Fruit fly (Drosophila melanogaster) whole organism: Measurements from ENCODE around the gene Blos3.

Experiments
- CG8478 ChIP-seq: fragments of >200 bp; optimal IDR thresholded peaks from 2 replicates; lab custom pipeline; 2018; ENCODE audit warnings: inconsistent platforms
- Dll ChIP-seq: fragments of >200 bp; optimal IDR thresholded peaks from 2 replicates; lab custom pipeline; 2017
- EcR ChIP-seq, 2 experiments: fragments of >200 bp; optimal IDR thresholded peaks; 2 replicates each; lab custom pipeline; 2017; ENCODE audit warnings: missing biosample characterization in 2 of 2, missing genetic modification characterization in 2 of 2, missing genetic modification reagents in 2 of 2
- pan ChIP-seq: fragments of >200 bp; optimal IDR thresholded peaks from 2 replicates; lab custom pipeline; 2017
- psq ChIP-seq: fragments of >200 bp; optimal IDR thresholded peaks from 2 replicates; lab custom pipeline; 2017
- usp ChIP-seq: fragments of >200 bp; optimal IDR thresholded peaks from 2 replicates; lab custom pipeline; 2017; ENCODE audit warnings: missing biosample characterization, missing genetic modification characterization, mixed read lengths

Blos3 gene

dm6 chr3L:18911082-18911481, 41.1 kb downstream of the Blos3 start, which contains the start of gene Ir75d:
Ir75d (minus strand) TSS chr3L:18911182.
- TF ChIP-seq EcR (GFP tag; optimal IDR thresholded peaks at IDR 0.05; lab: Kevin White, UChicago) (no peak), usp (GFP tag; lab: Kevin White, UChicago) (no peak), Dll (lab: Kevin White, UChicago) (no peak)

- TF ChIP-seq psq (no peak), Dll (lab: Kevin White, UChicago) (no peak), EcR (GFP tag; optimal IDR thresholded peaks at IDR 0.05; lab: Kevin White, UChicago) (no peak), CG8478 (lab: Kevin White, UChicago) (no peak), usp (GFP tag; lab: Kevin White, UChicago) (no peak), pan (lab: Kevin White, UChicago) (no peak)
Observed at dm6 chr3L:18914100-18914683, 44.2 kb downstream of the Blos3 start, which contains the start of gene COX6AL2. COX6AL2 (minus strand) TSS chr3L:18914150.

dm6 chr3L:18916466-18916865, 46.4 kb downstream of the Blos3 start:
- TF ChIP-seq pan (lab: Kevin White, UChicago), result no peak
- no peak for TF ChIP-seq usp (GFP tag; lab: Kevin White, UChicago)
- TF ChIP-seq CG8478 (lab: Kevin White, UChicago), result no peak
- no peak for TF ChIP-seq Dll (lab: Kevin White, UChicago)
- no peak for TF ChIP-seq EcR (GFP tag; optimal IDR thresholded peaks at IDR 0.05; lab: Kevin White, UChicago)
- no peak for TF ChIP-seq psq

- no peak for TF ChIP-seq CG8478 (lab: Kevin White, UChicago)
- TF ChIP-seq usp (GFP tag; lab: Kevin White, UChicago), result no peak
- TF ChIP-seq psq, result no peak
- no peak for TF ChIP-seq Dll (lab: Kevin White, UChicago)
- TF ChIP-seq EcR (GFP tag; optimal IDR thresholded peaks at IDR 0.05; lab: Kevin White, UChicago), result no peak
- no peak for TF ChIP-seq pan (lab: Kevin White, UChicago)
Observed at dm6 chr3L:18917281-18917680, 47.3 kb downstream of the Blos3 start, which contains the start of gene CG6839. CG6839 (plus strand) TSS chr3L:18917581.

dm6 chr3L:18920219-18920618, 50.2 kb downstream of the Blos3 start, which contains the start of gene CG18223:
CG18223 (minus strand) TSS chr3L:18920319.
- no peak for TF ChIP-seq psq
- no peak for TF ChIP-seq usp (GFP tag; lab: Kevin White, UChicago)
- no peak for TF ChIP-seq Dll (lab: Kevin White, UChicago)
- TF ChIP-seq pan (lab: Kevin White, UChicago), result no peak
- no peak for TF ChIP-seq CG8478 (lab: Kevin White, UChicago)
- no peak for TF ChIP-seq EcR (GFP tag; optimal IDR thresholded peaks at IDR 0.05; lab: Kevin White, UChicago)
